Worm (Caenorhabditis elegans) whole organism, L4 larva: ENCODE data around the gene sre-29.

Source experiments
- ama-1 ChIP-seq: fragments of 150-350 bp; optimal IDR thresholded peaks from 2 replicates; lab custom pipeline; 2014; ENCODE audit warnings: inconsistent platforms, mixed read lengths
- ceh-82 ChIP-seq: sonication (generic microtip); optimal IDR thresholded peaks from 2 replicates; lab custom pipeline; 2017; ENCODE audit warnings: missing biosample characterization, missing genetic modification characterization
- fos-1 ChIP-seq: fragments of 150-350 bp; optimal IDR thresholded peaks from 2 replicates; lab custom pipeline; 2014; ENCODE audit warnings: missing biosample characterization, missing genetic modification characterization
- madf-5 ChIP-seq, 2 experiments: fragments of 200-800 bp; sonication (Bioruptor generic); IDR thresholded peaks; 2 replicates each; pipeline ENCODE4 v1.3.6; 2022; ENCODE audit warnings: missing compliant biosample characterization in 2 of 2, missing genetic modification characterization in 2 of 2
- nhr-11 ChIP-seq: fragments of 150-350 bp; optimal IDR thresholded peaks from 2 replicates; lab custom pipeline; 2014; ENCODE audit warnings: missing biosample characterization, missing genetic modification characterization
- nhr-42 ChIP-seq: fragments of 200-800 bp; sonication (Bioruptor generic); IDR thresholded peaks from 2 replicates; pipeline ENCODE4 v1.3.6; 2022; ENCODE audit warnings: missing genetic modification characterization, missing compliant biosample characterization

ce11 chrII:12406394-12406793 lies 4.7 kb upstream of the sre-29 start, which contains the start of gene sre-30:
- TF ChIP-seq nhr-11 (tag; lab: Kevin White, UChicago) (no peak), ceh-82 (tag; lab: Kevin White, UChicago) (no peak), ama-1 (lab: Kevin White, UChicago) (no peak), nhr-42 (no peak), fos-1 (tag; lab: Kevin White, UChicago) (no peak), madf-5 (GFP tag; IDR thresholded peaks at IDR 0.05; lab: Robert Waterston, UW) (no peak)
